Fruit fly (Drosophila melanogaster): Measurements from ENCODE around the gene Aldh7A1.

- TF ChIP-seq ttk (optimal IDR thresholded peaks at IDR 0.05) (no peak), Myc (optimal IDR thresholded peaks at IDR 0.05) (no peak), psq (optimal IDR thresholded peaks at IDR 0.05) (no peak), insv (optimal IDR thresholded peaks at IDR 0.05) (no peak), h (optimal IDR thresholded peaks at IDR 0.05) (no peak)
These were observed 25.5 kb upstream of the Aldh7A1 start, which contains the start of gene fal for dm6 chr3L:19294235-19294612.

All from Kc167 (cell line).